Fruit fly (Drosophila melanogaster) whole organism, embryonic: ENCODE measurements around the gene IFT52.

Experiments
- ATbp ChIP-seq: fragments of 200-800 bp; sonication (Bioruptor generic); optimal IDR thresholded peaks from 2 replicates; lab custom pipeline; 2017; ENCODE audit warnings: missing biosample characterization, mild to moderate bottlenecking, missing genetic modification characterization, missing genetic modification reagents
- Antp ChIP-seq: fragments of 200-800 bp; sonication (Bioruptor generic); optimal IDR thresholded peaks from 3 replicates; lab custom pipeline; 2016; ENCODE audit warnings: missing biosample characterization, missing genetic modification characterization
- CG10321 ChIP-seq: fragments of 200-800 bp; sonication (Bioruptor generic); IDR thresholded peaks from 2 replicates; pipeline ENCODE4 v1.3.6; 2022; ENCODE audit warnings: missing biosample characterization, missing genetic modification characterization
- CG11247 ChIP-seq: fragments of 200-800 bp; sonication (Bioruptor generic); IDR thresholded peaks from 2 replicates; pipeline ENCODE4 v1.3.6; 2022; ENCODE audit warnings: missing biosample characterization, missing genetic modification characterization
- CG13624 ChIP-seq: fragments of 200-800 bp; sonication (Bioruptor generic); optimal IDR thresholded peaks from 2 replicates; lab custom pipeline; 2016; ENCODE audit warnings: missing biosample characterization, missing genetic modification characterization
- CG14014 ChIP-seq: fragments of 200-800 bp; sonication (Bioruptor generic); IDR thresholded peaks from 2 replicates; pipeline ENCODE4 v1.3.6; 2022; ENCODE audit warnings: missing biosample characterization, missing genetic modification characterization
- CG16815 ChIP-seq: fragments of 200-800 bp; sonication (Bioruptor generic); optimal IDR thresholded peaks from 3 replicates; lab custom pipeline; 2017; ENCODE audit warnings: missing biosample characterization, mild to moderate bottlenecking, missing genetic modification characterization
- CG17359 ChIP-seq: fragments of 200-800 bp; sonication (Bioruptor generic); optimal IDR thresholded peaks from 3 replicates; lab custom pipeline; 2018; ENCODE audit warnings: missing biosample characterization, mild to moderate bottlenecking, missing genetic modification characterization, moderate library complexity
- CG17829 ChIP-seq: fragments of 200-800 bp; optimal IDR thresholded peaks from 2 replicates; lab custom pipeline; 2019; ENCODE audit warnings: missing biosample characterization, mild to moderate bottlenecking, missing genetic modification characterization, moderate library complexity
- CG18476 ChIP-seq: fragments of 200-800 bp; sonication (Bioruptor generic); optimal IDR thresholded peaks from 2 replicates; lab custom pipeline; 2016; ENCODE audit warnings: missing biosample characterization, mild to moderate bottlenecking, missing genetic modification characterization
- CG32772 ChIP-seq: fragments of 200-800 bp; sonication (Bioruptor generic); IDR thresholded peaks from 2 replicates; pipeline ENCODE4 v1.3.6; 2022; ENCODE audit warnings: missing biosample characterization, missing genetic modification characterization
- CG34224 ChIP-seq: fragments of 200-800 bp; sonication (Bioruptor generic); IDR thresholded peaks from 3 replicates; pipeline ENCODE4 v1.3.6; 2022; ENCODE audit warnings: missing biosample characterization, missing genetic modification characterization; ENCODE audit not compliant: partially characterized antibody
- CG3726 ChIP-seq: fragments of 200-800 bp; sonication (Bioruptor generic); IDR thresholded peaks from 3 replicates; pipeline ENCODE4, ENCODE4 v1.3.6; 2022; ENCODE audit warnings: missing biosample characterization, missing genetic modification characterization
- CG42726 ChIP-seq: fragments of 200-800 bp; sonication (Bioruptor generic); IDR thresholded peaks from 2 replicates; pipeline ENCODE4 v1.3.6; 2022; ENCODE audit warnings: missing biosample characterization, missing genetic modification characterization; ENCODE audit not compliant: partially characterized antibody
- CG4282 ChIP-seq: fragments of 200-800 bp; sonication (Bioruptor generic); optimal IDR thresholded peaks from 2 replicates; lab custom pipeline; 2016; ENCODE audit warnings: missing biosample characterization, missing genetic modification characterization
- CG4617 ChIP-seq: fragments of 200-800 bp; sonication (Bioruptor generic); optimal IDR thresholded peaks from 3 replicates; lab custom pipeline; 2016; ENCODE audit warnings: missing biosample characterization, missing genetic modification characterization, borderline replicate concordance
- CG6683 ChIP-seq: fragments of 200-800 bp; sonication (Bioruptor generic); optimal IDR thresholded peaks from 2 replicates; lab custom pipeline; 2017; ENCODE audit warnings: missing biosample characterization, mild to moderate bottlenecking, missing genetic modification characterization, missing genetic modification reagents
- CG7745 ChIP-seq: fragments of 200-800 bp; sonication (Bioruptor generic); optimal IDR thresholded peaks from 2 replicates; lab custom pipeline; 2018; ENCODE audit warnings: missing biosample characterization, mild to moderate bottlenecking, missing genetic modification characterization, moderate library complexity
- CG8290 ChIP-seq, 3 experiments: fragments of 200-800 bp; sonication (Bioruptor generic); optimal IDR thresholded peaks; 2 replicates each; lab custom pipeline; 2016 to 2019; ENCODE audit warnings: missing biosample characterization in 3 of 3, missing genetic modification characterization in 3 of 3, mild to moderate bottlenecking in 2 of 3, moderate library complexity in 1 of 3
- CG9932 ChIP-seq: fragments of 200-800 bp; sonication (Bioruptor generic); IDR thresholded peaks from 2 replicates; pipeline ENCODE4 v1.3.6; 2022; ENCODE audit warnings: missing biosample characterization, missing genetic modification characterization
- Dad ChIP-seq: fragments of 200-800 bp; sonication (Bioruptor generic); optimal IDR thresholded peaks from 3 replicates; lab custom pipeline; 2016; ENCODE audit warnings: missing biosample characterization, missing genetic modification characterization
- Fer3 ChIP-seq: fragments of 200-800 bp; sonication (Bioruptor generic); optimal IDR thresholded peaks from 2 replicates; lab custom pipeline; 2018; ENCODE audit warnings: missing biosample characterization, mild to moderate bottlenecking, missing genetic modification characterization, moderate library complexity
- Gsc ChIP-seq: fragments of 200-800 bp; sonication (Bioruptor generic); IDR thresholded peaks from 2 replicates; pipeline ENCODE4 v1.3.6; 2022; ENCODE audit warnings: missing biosample characterization, missing genetic modification characterization
- H2.0 ChIP-seq: fragments of 200-800 bp; sonication (Bioruptor generic); IDR thresholded peaks from 2 replicates; pipeline ENCODE4 v1.3.6; 2022; ENCODE audit warnings: missing biosample characterization, missing genetic modification characterization
- HLH3B ChIP-seq: fragments of 200-800 bp; sonication (Bioruptor generic); IDR thresholded peaks from 2 replicates; pipeline ENCODE4 v1.3.6; 2022; ENCODE audit warnings: missing biosample characterization, missing genetic modification characterization
- Hand ChIP-seq: fragments of 200-800 bp; sonication (Bioruptor generic); optimal IDR thresholded peaks from 2 replicates; lab custom pipeline; 2017; ENCODE audit warnings: mild to moderate bottlenecking, missing biosample characterization, missing genetic modification reagents, missing genetic modification characterization
- Hey ChIP-seq: fragments of 200-800 bp; sonication (Bioruptor generic); optimal IDR thresholded peaks from 3 replicates; lab custom pipeline; 2018; ENCODE audit warnings: missing biosample characterization, mild to moderate bottlenecking, missing genetic modification characterization
- Rx ChIP-seq: fragments of 200-800 bp; sonication (Bioruptor generic); IDR thresholded peaks from 2 replicates; pipeline ENCODE4 v1.3.6; 2022; ENCODE audit warnings: missing biosample characterization, missing genetic modification characterization
- aop ChIP-seq: fragments of 200-800 bp; sonication (Bioruptor generic); IDR thresholded peaks from 2 replicates; pipeline ENCODE4 v1.3.6; 2022; ENCODE audit warnings: missing biosample characterization, missing genetic modification characterization
- br ChIP-seq: fragments of >200 bp; optimal IDR thresholded peaks from 2 replicates; lab custom pipeline; 2017
- chif ChIP-seq, 2 experiments: fragments of 200-800 bp; sonication (Bioruptor generic); optimal IDR thresholded peaks; 3 replicates each; lab custom pipeline; 2016; ENCODE audit warnings: missing biosample characterization in 2 of 2, missing genetic modification characterization in 2 of 2
- dysf ChIP-seq: fragments of 200-800 bp; sonication (Bioruptor generic); IDR thresholded peaks from 3 replicates; pipeline ENCODE4 v1.3.6; 2022; ENCODE audit warnings: missing biosample characterization, missing genetic modification characterization
- gcm ChIP-seq: fragments of 200-800 bp; sonication (Bioruptor generic); optimal IDR thresholded peaks from 2 replicates; lab custom pipeline; 2019; ENCODE audit warnings: missing biosample characterization, mild to moderate bottlenecking, missing genetic modification characterization, moderate library complexity
- gt ChIP-seq: fragments of 200-800 bp; sonication (Bioruptor generic); IDR thresholded peaks from 2 replicates; pipeline ENCODE4 v1.3.6; 2022; ENCODE audit warnings: missing biosample characterization, missing genetic modification characterization
- hkb ChIP-seq, 2 experiments: fragments of 200-800 bp in 1 of 2; fragments of >200 bp in 1 of 2; sonication (Bioruptor generic) in 1 of 2; IDR thresholded peaks in 1 of 2; optimal IDR thresholded peaks in 1 of 2; 2 replicates each; pipeline versions ENCODE4 v1.3.6 to Lab custom; 2017 to 2022; ENCODE audit warnings: missing biosample characterization in 1 of 2, missing genetic modification characterization in 1 of 2
- ind ChIP-seq: fragments of 200-800 bp; sonication (Bioruptor generic); optimal IDR thresholded peaks from 3 replicates; lab custom pipeline; 2016; ENCODE audit warnings: missing biosample characterization, missing genetic modification characterization
- insv ChIP-seq, 2 experiments: fragments of 200-800 bp; sonication (Bioruptor generic); optimal IDR thresholded peaks; 3 replicates each; lab custom pipeline; 2016 to 2018; ENCODE audit warnings: missing biosample characterization in 2 of 2, missing genetic modification characterization in 2 of 2
- inv ChIP-seq: fragments of 200-800 bp; sonication (Bioruptor generic); IDR thresholded peaks from 2 replicates; pipeline ENCODE4 v1.3.6; 2022; ENCODE audit warnings: missing biosample characterization, missing genetic modification characterization; ENCODE audit not compliant: partially characterized antibody
- maf-S ChIP-seq: fragments of 200-800 bp; sonication (Bioruptor generic); optimal IDR thresholded peaks from 2 replicates; lab custom pipeline; 2016; ENCODE audit warnings: missing biosample characterization, missing genetic modification characterization
- pum ChIP-seq: fragments of 200-800 bp; sonication (Bioruptor generic); optimal IDR thresholded peaks from 2 replicates; lab custom pipeline; 2016; ENCODE audit warnings: missing biosample characterization, missing genetic modification characterization
- row ChIP-seq: fragments of 200-800 bp; sonication (Bioruptor generic); IDR thresholded peaks from 3 replicates; pipeline ENCODE4 v1.3.6; 2022; ENCODE audit warnings: missing biosample characterization, missing genetic modification characterization
- sc ChIP-seq, 3 experiments: fragments of >200 bp in 2 of 3; fragments of 200-800 bp in 1 of 3; sonication (Bioruptor generic) in 1 of 3; optimal IDR thresholded peaks; 2 replicates in 2 of 3; 3 replicates in 1 of 3; lab custom pipeline; 2017; ENCODE audit warnings: mild to moderate bottlenecking in 1 of 3, missing biosample characterization in 1 of 3, missing genetic modification characterization in 1 of 3, missing genetic modification reagents in 1 of 3
- scrt ChIP-seq: fragments of 200-800 bp; sonication (Bioruptor generic); optimal IDR thresholded peaks from 2 replicates; lab custom pipeline; 2018; ENCODE audit warnings: missing biosample characterization, mild to moderate bottlenecking, missing genetic modification characterization, moderate library complexity
- sens ChIP-seq: fragments of 200-800 bp; sonication (Bioruptor generic); peaks from one replicate; lab custom pipeline; 2016; ENCODE audit warnings: missing biosample characterization, missing genetic modification characterization
- seq ChIP-seq: fragments of 200-800 bp; sonication (Bioruptor generic); IDR thresholded peaks from 2 replicates; pipeline ENCODE4 v1.3.6; 2022; ENCODE audit warnings: missing biosample characterization, missing genetic modification characterization
- sqz ChIP-seq: fragments of 200-800 bp; sonication (Bioruptor generic); optimal IDR thresholded peaks from 3 replicates; lab custom pipeline; 2018; ENCODE audit warnings: missing biosample characterization, mild to moderate bottlenecking, missing genetic modification characterization
- tgo ChIP-seq: fragments of 200-800 bp; sonication (Bioruptor generic); IDR thresholded peaks from 3 replicates; pipeline ENCODE4 v1.3.6; 2022; ENCODE audit warnings: missing biosample characterization, missing genetic modification characterization

The IFT52 gene

dm6 chr2L:6557429-6558384, at the start of gene IFT52, which contains the start of gene COX5B (continued):
- 0 out of 2 replicates have a peak, but pooled peaks have one; percentile 22 for TF ChIP-seq HLH3B (GFP tag; lab: Robert Waterston, UW)
- TF ChIP-seq CG16815 (GFP tag; lab: Kevin White, UChicago), result peak; percentile 49
- no peak for TF ChIP-seq chif (GFP tag; optimal IDR thresholded peaks at IDR 0.05; lab: Kevin White, UChicago)
- TF ChIP-seq CG9932 (GFP tag; lab: Robert Waterston, UW), result peak; percentile 85
- TF ChIP-seq sc (optimal IDR thresholded peaks at IDR 0.05; lab: Kevin White, UChicago), result no peak
- TF ChIP-seq sc (GFP tag; optimal IDR thresholded peaks at IDR 0.05; lab: Kevin White, UChicago), result no peak
- TF ChIP-seq row, result peak; percentile 43; the same call in 1 of the 3 replicates
- TF ChIP-seq maf-S (GFP tag; lab: Kevin White, UChicago), result peak; percentile 33
- TF ChIP-seq br (lab: Kevin White, UChicago), result no peak
- no peak for TF ChIP-seq CG7745 (tag; lab: Kevin White, UChicago)
- no peak for TF ChIP-seq CG10321
- TF ChIP-seq CG34224 (GFP tag; lab: Robert Waterston, UW), result no peak
- TF ChIP-seq Hey (tag; lab: Kevin White, UChicago), result no peak
- TF ChIP-seq hkb (optimal IDR thresholded peaks at IDR 0.05; lab: Kevin White, UChicago), result peak; percentile 35
- TF ChIP-seq hkb (GFP tag; IDR thresholded peaks at IDR 0.05; lab: Robert Waterston, UW), result no peak; the same call in 1 of the 2 replicates
- TF ChIP-seq CG4282 (GFP tag; lab: Kevin White, UChicago), result no peak
- TF ChIP-seq CG3726 (GFP tag; lab: Robert Waterston, UW), result no peak
- TF ChIP-seq CG42726 (GFP tag; lab: Robert Waterston, UW), result peak; percentile 50; the same call in 1 of the 2 replicates
- no peak for TF ChIP-seq Hand (GFP tag; lab: Kevin White, UChicago)
- TF ChIP-seq Dad, result peak; percentile 75
- TF ChIP-seq CG17359 (tag; lab: Kevin White, UChicago), result peak; percentile 68
- TF ChIP-seq insv (GFP tag; optimal IDR thresholded peaks at IDR 0.05; lab: Kevin White, UChicago), result peak in 1 of 2 experiments; percentile 40
- no peak for TF ChIP-seq ATbp
- peak; percentile 84 for TF ChIP-seq CG8290 (GFP tag; optimal IDR thresholded peaks at IDR 0.05; lab: Kevin White, UChicago)
- peak; percentile 16 to 61 for TF ChIP-seq CG8290 (tag; optimal IDR thresholded peaks at IDR 0.05; lab: Kevin White, UChicago)
- peak; percentile 69 for TF ChIP-seq scrt
- no peak for TF ChIP-seq aop (GFP tag; lab: Robert Waterston, UW)
- peak; percentile 74 for TF ChIP-seq CG18476 (GFP tag; lab: Kevin White, UChicago)
- TF ChIP-seq Rx (GFP tag; lab: Robert Waterston, UW), result no peak
- peak; percentile 60 for TF ChIP-seq CG4617 (GFP tag; lab: Kevin White, UChicago)
- peak; percentile 71 for TF ChIP-seq CG32772 (GFP tag; lab: Robert Waterston, UW)
- peak; percentile 51 for TF ChIP-seq sqz (GFP tag; lab: Kevin White, UChicago)
- peak; percentile 66 for TF ChIP-seq Antp
- TF ChIP-seq CG6683 (GFP tag; lab: Kevin White, UChicago), result peak; percentile 10
- peak; percentile 70 for TF ChIP-seq CG11247 (GFP tag; lab: Robert Waterston, UW)
- no peak for TF ChIP-seq seq
- peak; percentile 52 for TF ChIP-seq Fer3 (tag; lab: Kevin White, UChicago)
- TF ChIP-seq CG17829 (tag; lab: Kevin White, UChicago), result peak; percentile 75
- peak; percentile 64 for TF ChIP-seq dysf (GFP tag; lab: Robert Waterston, UW)
- TF ChIP-seq CG13624 (GFP tag; lab: Kevin White, UChicago), result peak; percentile 76
- no peak for TF ChIP-seq gt
- peak; percentile 59; the same call in 1 of the 2 replicates for TF ChIP-seq H2.0 (GFP tag; lab: Robert Waterston, UW)
- peak; percentile 91 for TF ChIP-seq sens (GFP tag; lab: Kevin White, UChicago)
- TF ChIP-seq ind, result peak; percentile 82
- no peak for TF ChIP-seq Gsc (GFP tag; lab: Robert Waterston, UW)
- peak; percentile 66 for TF ChIP-seq pum (GFP tag; lab: Kevin White, UChicago)
- TF ChIP-seq tgo (GFP tag; lab: Robert Waterston, UW), result peak; percentile 42; the same call in 1 of the 3 replicates
- no peak for TF ChIP-seq gcm (GFP tag; lab: Kevin White, UChicago)
- 0 out of 2 replicates have a peak, but pooled peaks have one; percentile 38 for TF ChIP-seq CG14014 (GFP tag; lab: Robert Waterston, UW)
- no peak for TF ChIP-seq inv
